Fruit fly (Drosophila melanogaster) whole organism, embryonic: ENCODE results near the gene tau.

Experiments
- B-H1 ChIP-seq: fragments of 200-800 bp; sonication (Bioruptor generic); IDR thresholded peaks from 3 replicates; pipeline ENCODE4 v1.3.6; 2022; ENCODE audit warnings: missing biosample characterization, missing genetic modification characterization
- CG10321 ChIP-seq: fragments of 200-800 bp; sonication (Bioruptor generic); IDR thresholded peaks from 2 replicates; pipeline ENCODE4 v1.3.6; 2022; ENCODE audit warnings: missing biosample characterization, missing genetic modification characterization
- CG10366 ChIP-seq: fragments of 200-800 bp; sonication (Bioruptor generic); IDR thresholded peaks from 2 replicates; pipeline ENCODE4 v1.3.6; 2022; ENCODE audit warnings: missing biosample characterization, missing genetic modification characterization
- CG33557 ChIP-seq: fragments of 200-800 bp; sonication (Bioruptor generic); optimal IDR thresholded peaks from 2 replicates; lab custom pipeline; 2019; ENCODE audit warnings: missing biosample characterization, mild to moderate bottlenecking, missing genetic modification characterization, moderate library complexity
- CG34376 ChIP-seq: fragments of 200-800 bp; sonication (Bioruptor generic); optimal IDR thresholded peaks from 2 replicates; lab custom pipeline; 2018; ENCODE audit warnings: missing biosample characterization, mild to moderate bottlenecking, missing genetic modification characterization
- CG8089 ChIP-seq: fragments of 200-800 bp; sonication (Bioruptor generic); optimal IDR thresholded peaks from 3 replicates; lab custom pipeline; 2016; ENCODE audit warnings: missing biosample characterization, missing genetic modification characterization
- H2.0 ChIP-seq: fragments of 200-800 bp; sonication (Bioruptor generic); IDR thresholded peaks from 2 replicates; pipeline ENCODE4 v1.3.6; 2022; ENCODE audit warnings: missing biosample characterization, missing genetic modification characterization
- dm ChIP-seq: fragments of 200-800 bp; sonication (Bioruptor generic); optimal IDR thresholded peaks from 3 replicates; lab custom pipeline; 2016; ENCODE audit warnings: missing biosample characterization, missing genetic modification characterization
- kah ChIP-seq: fragments of 200-800 bp; sonication (Bioruptor generic); optimal IDR thresholded peaks from 2 replicates; lab custom pipeline; 2018; ENCODE audit warnings: missing biosample characterization, mild to moderate bottlenecking, missing genetic modification characterization
- scrt ChIP-seq: fragments of 200-800 bp; sonication (Bioruptor generic); optimal IDR thresholded peaks from 2 replicates; lab custom pipeline; 2018; ENCODE audit warnings: missing biosample characterization, mild to moderate bottlenecking, missing genetic modification characterization, moderate library complexity
- stc ChIP-seq: fragments of 200-800 bp; sonication (Bioruptor generic); IDR thresholded peaks from 2 replicates; pipeline ENCODE4 v1.3.6; 2022; ENCODE audit warnings: missing biosample characterization, missing genetic modification characterization

DNA sequence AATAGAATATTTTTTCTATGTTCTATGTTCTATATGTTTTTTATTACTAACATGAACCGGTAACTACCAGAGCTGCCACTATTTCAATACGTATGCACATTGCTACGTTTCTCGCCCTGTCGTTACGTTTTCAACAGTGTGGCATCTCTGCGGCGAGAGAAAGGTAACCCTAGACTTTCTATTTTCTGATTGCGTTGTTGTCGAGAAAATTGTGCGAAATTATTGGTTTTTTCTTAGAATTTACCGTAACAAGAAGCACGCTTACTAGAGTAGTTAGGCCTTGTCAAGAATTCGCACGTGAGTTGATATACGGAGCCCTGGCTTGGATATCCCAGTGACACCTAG, 43.4 kb upstream of the tau start, which contains the start of gene btz:
- no peak for TF ChIP-seq dm (GFP tag; lab: Kevin White, UChicago)
- TF ChIP-seq CG10321 (GFP tag; lab: Robert Waterston, UW) = no peak
- TF ChIP-seq CG33557 (GFP tag; lab: Kevin White, UChicago) = no peak
- TF ChIP-seq stc (GFP tag; lab: Robert Waterston, UW) = no peak
- no peak for TF ChIP-seq scrt (GFP tag; lab: Kevin White, UChicago)
- no peak for TF ChIP-seq H2.0
- TF ChIP-seq kah (GFP tag; lab: Kevin White, UChicago) = no peak
- no peak for TF ChIP-seq CG10366 (GFP tag; lab: Robert Waterston, UW)
- TF ChIP-seq CG34376 (GFP tag; lab: Kevin White, UChicago) = no peak
- TF ChIP-seq B-H1 (GFP tag; lab: Robert Waterston, UW) = no peak
- TF ChIP-seq CG8089 (GFP tag; lab: Kevin White, UChicago) = no peak
